Fruit fly (Drosophila melanogaster) whole organism, embryonic: Measurements from ENCODE around the gene betaGlu.

ENCODE experiments used
- CG14965 ChIP-seq: fragments of 200-800 bp; sonication (Bioruptor generic); optimal IDR thresholded peaks from 2 replicates; lab custom pipeline; 2016; ENCODE audit warnings: missing biosample characterization, missing genetic modification characterization, borderline replicate concordance
- CG31224 ChIP-seq: fragments of 200-800 bp; sonication (Bioruptor generic); IDR thresholded peaks from 2 replicates; pipeline ENCODE4 v1.3.6; 2022; ENCODE audit warnings: missing biosample characterization, missing genetic modification characterization
- CG34376 ChIP-seq: fragments of 200-800 bp; sonication (Bioruptor generic); optimal IDR thresholded peaks from 2 replicates; lab custom pipeline; 2018; ENCODE audit warnings: missing biosample characterization, mild to moderate bottlenecking, missing genetic modification characterization
- CG3726 ChIP-seq: fragments of 200-800 bp; sonication (Bioruptor generic); IDR thresholded peaks from 3 replicates; pipeline ENCODE4, ENCODE4 v1.3.6; 2022; ENCODE audit warnings: missing biosample characterization, missing genetic modification characterization
- ERR ChIP-seq: fragments of 200-800 bp; sonication (Bioruptor generic); optimal IDR thresholded peaks from 2 replicates; lab custom pipeline; 2016; ENCODE audit warnings: missing biosample characterization, missing genetic modification characterization
- Hmx ChIP-seq: fragments of 200-800 bp; sonication (Bioruptor generic); optimal IDR thresholded peaks from 2 replicates; lab custom pipeline; 2016; ENCODE audit warnings: missing biosample characterization, missing genetic modification characterization
- Sox100B ChIP-seq: fragments of 200-800 bp; sonication (Bioruptor generic); optimal IDR thresholded peaks from 3 replicates; lab custom pipeline; 2018; ENCODE audit warnings: missing biosample characterization, mild to moderate bottlenecking, missing genetic modification characterization
- Taf1 ChIP-seq: fragments of 200-800 bp; sonication (Bioruptor generic); IDR thresholded peaks from 2 replicates; pipeline ENCODE4 v1.3.6; 2022; ENCODE audit warnings: missing biosample characterization, missing genetic modification characterization
- btn ChIP-seq: fragments of 200-800 bp; sonication (Bioruptor generic); optimal IDR thresholded peaks from 2 replicates; lab custom pipeline; 2016; ENCODE audit warnings: missing biosample characterization, missing genetic modification characterization
- fru ChIP-seq: fragments of >200 bp; optimal IDR thresholded peaks from 2 replicates; lab custom pipeline; 2017
- mirr ChIP-seq: fragments of 200-800 bp; sonication (Bioruptor generic); optimal IDR thresholded peaks from 3 replicates; lab custom pipeline; 2018; ENCODE audit warnings: missing biosample characterization, mild to moderate bottlenecking, missing genetic modification characterization
- mld ChIP-seq: fragments of 200-800 bp; sonication (Bioruptor generic); IDR thresholded peaks from 3 replicates; pipeline ENCODE4 v1.3.6; 2022; ENCODE audit warnings: missing biosample characterization, missing genetic modification characterization; ENCODE audit not compliant: partially characterized antibody
- pros ChIP-seq: fragments of 200-800 bp; sonication (Bioruptor generic); optimal IDR thresholded peaks from 3 replicates; lab custom pipeline; 2019; ENCODE audit warnings: missing biosample characterization, mild to moderate bottlenecking, missing genetic modification characterization, moderate library complexity
- trem ChIP-seq: fragments of 200-800 bp; optimal IDR thresholded peaks from 3 replicates; lab custom pipeline; 2019; ENCODE audit warnings: missing biosample characterization, mild to moderate bottlenecking, missing genetic modification characterization, moderate library complexity

dm6 chr3R:31761529-31762009, 10.1 kb downstream of the betaGlu start, which contains the start of gene Smvt:
- TF ChIP-seq mld (GFP tag; lab: Robert Waterston, UW) (no peak), Sox100B (GFP tag; lab: Kevin White, UChicago) (no peak), CG14965 (GFP tag; lab: Kevin White, UChicago) (no peak), ERR (GFP tag; lab: Kevin White, UChicago) (no peak), CG34376 (GFP tag; lab: Kevin White, UChicago) (no peak), CG31224 (GFP tag; lab: Robert Waterston, UW) (no peak), btn (no peak), Taf1 (GFP tag; lab: Robert Waterston, UW) (no peak), mirr (no peak), fru (lab: Kevin White, UChicago) (no peak), Hmx (no peak), trem (tag; lab: Kevin White, UChicago) (no peak), CG3726 (no peak), pros (GFP tag; lab: Kevin White, UChicago) (no peak)
